Fruit fly (Drosophila melanogaster) whole organism: ENCODE results near the gene CG7191.

ENCODE experiments used
- CG8478 ChIP-seq: fragments of >200 bp; optimal IDR thresholded peaks from 2 replicates; lab custom pipeline; 2018; ENCODE audit warnings: inconsistent platforms
- Dll ChIP-seq: fragments of >200 bp; optimal IDR thresholded peaks from 2 replicates; lab custom pipeline; 2017
- EcR ChIP-seq, 2 experiments: fragments of >200 bp; optimal IDR thresholded peaks; 2 replicates each; lab custom pipeline; 2017; ENCODE audit warnings: missing biosample characterization in 2 of 2, missing genetic modification characterization in 2 of 2, missing genetic modification reagents in 2 of 2
- psq ChIP-seq: fragments of >200 bp; optimal IDR thresholded peaks from 2 replicates; lab custom pipeline; 2017
- usp ChIP-seq: fragments of >200 bp; optimal IDR thresholded peaks from 2 replicates; lab custom pipeline; 2017; ENCODE audit warnings: missing biosample characterization, missing genetic modification characterization, mixed read lengths

DNA sequence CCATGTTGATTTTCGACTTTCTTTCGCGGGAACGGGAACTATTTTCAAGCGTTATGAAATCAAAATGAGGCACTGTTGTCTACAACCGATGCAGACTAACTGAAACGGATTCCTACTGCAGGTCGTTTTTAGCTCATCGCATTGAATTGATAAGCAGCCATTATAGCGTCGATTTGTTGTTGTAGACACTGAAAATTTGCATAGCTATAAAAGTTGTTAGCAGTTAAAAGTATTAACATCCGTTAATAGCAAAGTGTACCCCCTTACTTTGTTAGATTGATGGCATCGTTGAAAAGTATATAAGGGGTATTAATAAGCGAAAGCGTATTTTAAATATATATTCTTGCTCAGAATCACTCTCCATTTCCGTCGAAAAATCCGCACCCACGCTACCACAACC lies 48.0 kb upstream of the CG7191 start, which contains the start of gene CG13793:
- TF ChIP-seq EcR (GFP tag; optimal IDR thresholded peaks at IDR 0.05; lab: Kevin White, UChicago) (no peak), CG8478 (lab: Kevin White, UChicago) (no peak), Dll (lab: Kevin White, UChicago) (no peak), usp (no peak), psq (no peak)
